Fruit fly (Drosophila melanogaster) whole organism, embryonic: ENCODE data around the gene heph.

Experiments
- Ada2b ChIP-seq: fragments of 200-800 bp; sonication (Bioruptor generic); IDR thresholded peaks from 2 replicates; pipeline ENCODE4 v1.3.6; 2022; ENCODE audit warnings: missing biosample characterization, missing genetic modification characterization
- Adf1 ChIP-seq: fragments of 200-800 bp; sonication (Bioruptor generic); IDR thresholded peaks from 2 replicates; pipeline ENCODE4 v1.3.6; 2022; ENCODE audit warnings: missing biosample characterization, missing genetic modification characterization
- CG10267 ChIP-seq: fragments of 200-800 bp; sonication (Bioruptor generic); optimal IDR thresholded peaks from 2 replicates; lab custom pipeline; 2018; ENCODE audit warnings: missing biosample characterization, mild to moderate bottlenecking, missing genetic modification characterization, moderate library complexity
- CG10462 ChIP-seq: fragments of 200-800 bp; sonication (Bioruptor generic); optimal IDR thresholded peaks from 2 replicates; lab custom pipeline; 2016; ENCODE audit warnings: missing biosample characterization, missing genetic modification characterization
- CG1647 ChIP-seq: fragments of 200-800 bp; sonication (Bioruptor generic); optimal IDR thresholded peaks from 3 replicates; lab custom pipeline; 2016; ENCODE audit warnings: missing biosample characterization, missing genetic modification characterization
- CG17186 ChIP-seq: fragments of 200-800 bp; sonication (Bioruptor generic); optimal IDR thresholded peaks from 3 replicates; lab custom pipeline; 2017; ENCODE audit warnings: missing biosample characterization, missing genetic modification reagents, missing genetic modification characterization
- CG17385 ChIP-seq: fragments of 200-800 bp; sonication (Bioruptor generic); optimal IDR thresholded peaks from 3 replicates; lab custom pipeline; 2018; ENCODE audit warnings: missing biosample characterization, mild to moderate bottlenecking, missing genetic modification characterization
- CG17612 ChIP-seq: fragments of 200-800 bp; sonication (Bioruptor generic); IDR thresholded peaks from 2 replicates; pipeline ENCODE4 v1.3.6; 2022; ENCODE audit warnings: missing biosample characterization, missing genetic modification characterization
- CG2199 ChIP-seq: fragments of 200-800 bp; sonication (Bioruptor generic); IDR thresholded peaks from 3 replicates; pipeline ENCODE4 v1.3.6; 2022; ENCODE audit warnings: missing biosample characterization, missing genetic modification characterization
- CG30403 ChIP-seq: fragments of 200-800 bp; sonication (Bioruptor generic); optimal IDR thresholded peaks from 3 replicates; lab custom pipeline; 2016; ENCODE audit warnings: missing biosample characterization, missing genetic modification characterization
- CG31441 ChIP-seq: fragments of 200-800 bp; sonication (Bioruptor generic); IDR thresholded peaks from 2 replicates; pipeline ENCODE4 v1.3.6; 2022; ENCODE audit warnings: missing biosample characterization, missing genetic modification characterization
- CG42726 ChIP-seq: fragments of 200-800 bp; sonication (Bioruptor generic); IDR thresholded peaks from 2 replicates; pipeline ENCODE4 v1.3.6; 2022; ENCODE audit warnings: missing biosample characterization, missing genetic modification characterization; ENCODE audit not compliant: partially characterized antibody
- CG4730 ChIP-seq: fragments of 200-800 bp; sonication (Bioruptor generic); IDR thresholded peaks from 2 replicates; pipeline ENCODE4 v1.3.6; 2022; ENCODE audit warnings: missing biosample characterization, missing genetic modification characterization
- CG7372 ChIP-seq: fragments of 200-800 bp; sonication (Bioruptor generic); IDR thresholded peaks from 2 replicates; pipeline ENCODE4 v1.3.6; 2022; ENCODE audit warnings: missing biosample characterization, missing genetic modification characterization
- CG8359 ChIP-seq: fragments of 200-800 bp; sonication (Bioruptor generic); optimal IDR thresholded peaks from 2 replicates; lab custom pipeline; 2017; ENCODE audit warnings: missing biosample characterization, mild to moderate bottlenecking, missing genetic modification characterization, borderline replicate concordance
- CG8765 ChIP-seq: fragments of 200-800 bp; sonication (Bioruptor generic); IDR thresholded peaks from 2 replicates; pipeline ENCODE4 v1.3.6; 2022; ENCODE audit warnings: missing biosample characterization, missing genetic modification characterization
- D ChIP-seq, 2 experiments: fragments of 200-800 bp in 1 of 2; fragments of >200 bp in 1 of 2; sonication (Bioruptor generic) in 1 of 2; optimal IDR thresholded peaks; 2 replicates in 1 of 2; 3 replicates in 1 of 2; lab custom pipeline; 2017; ENCODE audit warnings: mild to moderate bottlenecking in 1 of 2, missing biosample characterization in 1 of 2, missing genetic modification characterization in 1 of 2, missing genetic modification reagents in 1 of 2
- E2f2 ChIP-seq: fragments of 200-800 bp; sonication (Bioruptor generic); IDR thresholded peaks from 2 replicates; pipeline ENCODE4 v1.3.6; 2022; ENCODE audit warnings: missing biosample characterization, missing genetic modification characterization
- Elba2 ChIP-seq: fragments of 200-800 bp; sonication (Bioruptor generic); optimal IDR thresholded peaks from 3 replicates; lab custom pipeline; 2016; ENCODE audit warnings: missing biosample characterization, missing genetic modification characterization
- Fer3 ChIP-seq: fragments of 200-800 bp; sonication (Bioruptor generic); optimal IDR thresholded peaks from 2 replicates; lab custom pipeline; 2018; ENCODE audit warnings: missing biosample characterization, mild to moderate bottlenecking, missing genetic modification characterization, moderate library complexity
- HLHmδ ChIP-seq: fragments of 200-800 bp; sonication (Bioruptor generic); optimal IDR thresholded peaks from 2 replicates; lab custom pipeline; 2018; ENCODE audit warnings: missing biosample characterization, mild to moderate bottlenecking, missing genetic modification characterization, moderate library complexity
- Hsf ChIP-seq: fragments of 200-800 bp; sonication (Bioruptor generic); optimal IDR thresholded peaks from 3 replicates; lab custom pipeline; 2016; ENCODE audit warnings: missing biosample characterization, missing genetic modification characterization
- Myb ChIP-seq: fragments of 200-800 bp; sonication (Bioruptor generic); optimal IDR thresholded peaks from 2 replicates; lab custom pipeline; 2016; ENCODE audit warnings: missing biosample characterization, missing genetic modification characterization
- Nf-YB ChIP-seq: fragments of 200-800 bp; sonication (Bioruptor generic); optimal IDR thresholded peaks from 3 replicates; lab custom pipeline; 2019; ENCODE audit warnings: missing biosample characterization, mild to moderate bottlenecking, missing genetic modification characterization, moderate library complexity
- Oaz ChIP-seq: fragments of 200-800 bp; sonication (Bioruptor generic); IDR thresholded peaks from 2 replicates; pipeline ENCODE4 v1.3.6; 2022; ENCODE audit warnings: missing biosample characterization, missing genetic modification characterization
- Opbp ChIP-seq: fragments of 200-800 bp; sonication (Bioruptor generic); IDR thresholded peaks from 3 replicates; pipeline ENCODE4 v1.3.6; 2022; ENCODE audit warnings: missing biosample characterization, missing genetic modification characterization; ENCODE audit not compliant: partially characterized antibody
- Ptx1 ChIP-seq: fragments of 200-800 bp; sonication (Bioruptor generic); IDR thresholded peaks from 2 replicates; pipeline ENCODE4 v1.3.6; 2022; ENCODE audit warnings: missing biosample characterization, missing genetic modification characterization
- Rfx ChIP-seq: fragments of 200-800 bp; sonication (Bioruptor generic); IDR thresholded peaks from 2 replicates; pipeline ENCODE4 v1.3.6; 2022; ENCODE audit warnings: missing biosample characterization, missing genetic modification characterization
- ab ChIP-seq: fragments of 200-800 bp; sonication (Bioruptor generic); optimal IDR thresholded peaks from 2 replicates; lab custom pipeline; 2016; ENCODE audit warnings: missing biosample characterization, missing genetic modification characterization
- az2 ChIP-seq: fragments of 200-800 bp; sonication (Bioruptor generic); optimal IDR thresholded peaks from 3 replicates; lab custom pipeline; 2016; ENCODE audit warnings: missing biosample characterization, missing genetic modification characterization
- bab2 ChIP-seq: fragments of 200-800 bp; sonication (Bioruptor generic); optimal IDR thresholded peaks from 2 replicates; lab custom pipeline; 2016; ENCODE audit warnings: missing biosample characterization, missing genetic modification characterization
- btn ChIP-seq: fragments of 200-800 bp; sonication (Bioruptor generic); optimal IDR thresholded peaks from 2 replicates; lab custom pipeline; 2016; ENCODE audit warnings: missing biosample characterization, missing genetic modification characterization
- chn ChIP-seq: fragments of 200-800 bp; sonication (Bioruptor generic); optimal IDR thresholded peaks from 2 replicates; lab custom pipeline; 2016; ENCODE audit warnings: missing biosample characterization, missing genetic modification characterization
- esg ChIP-seq: fragments of 200-800 bp; sonication (Bioruptor generic); conservative IDR thresholded peaks from 2 replicates; pipeline ENCODE4 v1.3.6; 2022; ENCODE audit warnings: missing biosample characterization, missing genetic modification characterization
- fd102C ChIP-seq: fragments of 200-800 bp; sonication (Bioruptor generic); optimal IDR thresholded peaks from 2 replicates; lab custom pipeline; 2018; ENCODE audit warnings: missing biosample characterization, mild to moderate bottlenecking, missing genetic modification characterization, moderate library complexity
- grn ChIP-seq: fragments of 200-800 bp; sonication (Bioruptor generic); optimal IDR thresholded peaks from 3 replicates; lab custom pipeline; 2017; ENCODE audit warnings: missing biosample characterization, missing genetic modification characterization
- knrl ChIP-seq: fragments of 200-800 bp; sonication (Bioruptor generic); IDR thresholded peaks from 3 replicates; pipeline ENCODE4 v1.3.6; 2022; ENCODE audit warnings: missing biosample characterization, missing genetic modification characterization; ENCODE audit not compliant: partially characterized antibody
- lilli ChIP-seq: fragments of 200-800 bp; sonication (Bioruptor generic); optimal IDR thresholded peaks from 3 replicates; lab custom pipeline; 2016; ENCODE audit warnings: missing biosample characterization, missing genetic modification characterization
- mam ChIP-seq: fragments of 200-800 bp; sonication (Bioruptor generic); optimal IDR thresholded peaks from 3 replicates; lab custom pipeline; 2016; ENCODE audit warnings: missing biosample characterization, missing genetic modification characterization
- phol ChIP-seq: fragments of 200-800 bp; sonication (Bioruptor generic); optimal IDR thresholded peaks from 3 replicates; lab custom pipeline; 2018; ENCODE audit warnings: missing biosample characterization, mild to moderate bottlenecking, missing genetic modification characterization, moderate library complexity
- psq ChIP-seq: fragments of 200-800 bp; sonication (Bioruptor generic); optimal IDR thresholded peaks from 2 replicates; lab custom pipeline; 2017; ENCODE audit warnings: missing biosample characterization, missing genetic modification characterization
- rib ChIP-seq: fragments of 200-800 bp; sonication (Bioruptor generic); IDR thresholded peaks from 2 replicates; pipeline ENCODE4 v1.3.6; 2022; ENCODE audit warnings: missing biosample characterization, missing genetic modification characterization
- scrt ChIP-seq: fragments of 200-800 bp; sonication (Bioruptor generic); optimal IDR thresholded peaks from 2 replicates; lab custom pipeline; 2018; ENCODE audit warnings: missing biosample characterization, mild to moderate bottlenecking, missing genetic modification characterization, moderate library complexity
- sens ChIP-seq: fragments of 200-800 bp; sonication (Bioruptor generic); peaks from one replicate; lab custom pipeline; 2016; ENCODE audit warnings: missing biosample characterization, missing genetic modification characterization
- shn ChIP-seq: fragments of 200-800 bp; sonication (Bioruptor generic); optimal IDR thresholded peaks from 3 replicates; lab custom pipeline; 2016; ENCODE audit warnings: missing biosample characterization, missing genetic modification characterization
- slbo ChIP-seq: fragments of 200-800 bp; sonication (Bioruptor generic); IDR thresholded peaks from 2 replicates; pipeline ENCODE4 v1.3.6; 2022; ENCODE audit warnings: missing biosample characterization, missing genetic modification characterization
- sob ChIP-seq: fragments of 200-800 bp; sonication (Bioruptor generic); IDR thresholded peaks from 2 replicates; pipeline ENCODE4 v1.3.6; 2022; ENCODE audit warnings: missing biosample characterization, missing genetic modification characterization
- sug ChIP-seq: fragments of 200-800 bp; optimal IDR thresholded peaks from 2 replicates; lab custom pipeline; 2019; ENCODE audit warnings: missing biosample characterization, mild to moderate bottlenecking, missing genetic modification characterization, moderate library complexity
- tgo ChIP-seq: fragments of 200-800 bp; sonication (Bioruptor generic); IDR thresholded peaks from 3 replicates; pipeline ENCODE4 v1.3.6; 2022; ENCODE audit warnings: missing biosample characterization, missing genetic modification characterization
- z ChIP-seq: fragments of 200-800 bp; sonication (Bioruptor generic); IDR thresholded peaks from 3 replicates; pipeline ENCODE4 v1.3.6; 2022; ENCODE audit warnings: missing biosample characterization, missing genetic modification characterization
- zen ChIP-seq: fragments of 200-800 bp; sonication (Bioruptor generic); optimal IDR thresholded peaks from 3 replicates; lab custom pipeline; 2018; ENCODE audit warnings: missing biosample characterization, mild to moderate bottlenecking, missing genetic modification characterization, moderate library complexity
- zfh2 ChIP-seq: fragments of 200-800 bp; sonication (Bioruptor generic); optimal IDR thresholded peaks from 2 replicates; lab custom pipeline; 2016; ENCODE audit warnings: missing biosample characterization, missing genetic modification characterization

Gene heph

dm6 chr3R:31805228-31805738, 210.0 kb downstream of the heph start, which contains the start of the genes CG42233 and CG1971 (continued):
- TF ChIP-seq D (optimal IDR thresholded peaks at IDR 0.05; lab: Kevin White, UChicago) (no peak), D (GFP tag; optimal IDR thresholded peaks at IDR 0.05; lab: Kevin White, UChicago) (no peak), Adf1 (no peak), esg (GFP tag; lab: Robert Waterston, UW) (no peak), CG10462 (GFP tag; lab: Kevin White, UChicago) (no peak), CG1647 (GFP tag; lab: Kevin White, UChicago) (peak; percentile 12), sug (tag; lab: Kevin White, UChicago) (no peak), Ada2b (GFP tag; lab: Robert Waterston, UW) (no peak), psq (GFP tag; lab: Kevin White, UChicago) (no peak), z (no peak), Fer3 (no peak), fd102C (no peak), zen (tag; lab: Kevin White, UChicago) (no peak), E2f2 (GFP tag; lab: Robert Waterston, UW) (no peak), Opbp (GFP tag; lab: Robert Waterston, UW) (no peak), Myb (GFP tag; lab: Kevin White, UChicago) (no peak), shn (peak; percentile 28), az2 (GFP tag; lab: Kevin White, UChicago) (peak; percentile 41), chn (GFP tag; lab: Kevin White, UChicago) (peak; percentile 32), scrt (GFP tag; lab: Kevin White, UChicago) (no peak), CG8359 (no peak), CG17612 (no peak), sens (GFP tag; lab: Kevin White, UChicago) (peak; percentile 92), CG4730 (no peak), Elba2 (GFP tag; lab: Kevin White, UChicago) (no peak), mam (GFP tag; lab: Kevin White, UChicago) (peak; percentile 25), knrl (GFP tag; lab: Robert Waterston, UW) (no peak), CG31441 (no peak), CG30403 (GFP tag; lab: Kevin White, UChicago) (no peak), ab (no peak), grn (GFP tag; lab: Kevin White, UChicago) (peak; percentile 44), Oaz (GFP tag; lab: Robert Waterston, UW) (no peak), CG42726 (GFP tag; lab: Robert Waterston, UW) (peak; percentile 40; the same call in 1 of the 2 replicates), CG7372 (GFP tag; lab: Robert Waterston, UW) (no peak), zfh2 (GFP tag; lab: Kevin White, UChicago) (peak; percentile 32), HLHmδ (GFP tag; lab: Kevin White, UChicago) (no peak), CG2199 (GFP tag; lab: Robert Waterston, UW) (no peak), btn (no peak), phol (tag; lab: Kevin White, UChicago) (peak; percentile 52), sob (GFP tag; lab: Robert Waterston, UW) (no peak), Nf-YB (no peak), Hsf (GFP tag; lab: Kevin White, UChicago) (peak; percentile 46), tgo (no peak), CG17385 (GFP tag; lab: Kevin White, UChicago) (no peak), CG17186 (GFP tag; lab: Kevin White, UChicago) (no peak), slbo (GFP tag; lab: Robert Waterston, UW) (peak; percentile 58), CG10267 (tag; lab: Kevin White, UChicago) (no peak), lilli (GFP tag; lab: Kevin White, UChicago) (no peak), Rfx (0 out of 2 replicates have a peak, but pooled peaks have one; percentile 26), bab2 (GFP tag; lab: Kevin White, UChicago) (peak; percentile 21), CG8765 (no peak), rib (GFP tag; lab: Robert Waterston, UW) (no peak), Ptx1 (GFP tag; lab: Robert Waterston, UW) (peak; percentile 53)
